Worm (Caenorhabditis elegans) whole organism, L3 larva: ENCODE data around the gene clc-19.

Experiments used
- ZK546.5 ChIP-seq: sonication (generic microtip); optimal IDR thresholded peaks from 2 replicates; lab custom pipeline; 2017; ENCODE audit warnings: missing biosample characterization, missing genetic modification characterization
- ceh-82 ChIP-seq: fragments of 150-350 bp; optimal IDR thresholded peaks from 2 replicates; lab custom pipeline; 2014; ENCODE audit warnings: missing biosample characterization, missing genetic modification characterization
- lsy-12 ChIP-seq: sonication (generic microtip); optimal IDR thresholded peaks from 2 replicates; lab custom pipeline; 2016; ENCODE audit warnings: mild to moderate bottlenecking, missing genetic modification characterization, missing compliant biosample characterization
- nfya-1 ChIP-seq: sonication (generic microtip); optimal IDR thresholded peaks from 2 replicates; lab custom pipeline; 2017; ENCODE audit warnings: missing genetic modification characterization, mild to moderate bottlenecking, missing compliant biosample characterization, antibody characterized with exemption, moderate library complexity; ENCODE audit not compliant: insufficient read depth
- nhr-76 ChIP-seq: fragments of 150-350 bp; sonication (generic microtip); optimal IDR thresholded peaks from 5 replicates; lab custom pipeline; 2014; ENCODE audit warnings: missing biosample characterization, missing genetic modification characterization
- unc-39 ChIP-seq: sonication (generic microtip); optimal IDR thresholded peaks from 4 replicates; lab custom pipeline; 2017; ENCODE audit warnings: missing biosample characterization, missing genetic modification characterization

DNA sequence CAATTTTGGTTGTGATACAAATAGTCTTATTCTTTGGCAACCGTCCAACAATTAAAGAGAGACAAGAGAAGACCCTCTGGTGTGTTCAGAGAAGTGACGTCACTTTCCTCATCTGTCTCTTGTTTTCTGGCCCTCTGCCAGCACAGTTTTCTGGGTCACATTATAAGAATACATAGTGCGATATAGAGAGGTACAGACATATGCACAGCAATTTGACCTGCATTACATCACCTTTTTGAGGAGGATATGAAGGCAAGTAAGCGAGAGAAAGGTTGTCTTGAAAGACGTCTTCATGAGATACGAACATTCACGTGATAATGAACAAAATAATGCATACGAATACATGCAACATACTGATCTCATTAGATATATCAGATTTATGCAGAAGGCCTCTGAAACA, 2.8 kb downstream of the clc-19 start:
- TF ChIP-seq ceh-82 (tag; lab: Kevin White, UChicago) (no peak), ZK546.5 (tag; lab: Kevin White, UChicago) (no peak), lsy-12 (tag; lab: Kevin White, UChicago) (no peak), unc-39 (tag; lab: Kevin White, UChicago) (no peak), nfya-1 (tag; lab: Kevin White, UChicago) (no peak), nhr-76 (tag; lab: Kevin White, UChicago) (no peak)
